Fruit fly (Drosophila melanogaster) whole organism, embryonic: ENCODE data around the gene alpha-PheRS.
A peak's percentile ranks its signal among the peaks of the same experiment; 100 is the strongest.

Experiments
- Adf1 ChIP-seq: fragments of 200-800 bp; sonication (Bioruptor generic); IDR thresholded peaks from 2 replicates; pipeline ENCODE4 v1.3.6; 2022; ENCODE audit warnings: missing biosample characterization, missing genetic modification characterization
- Blimp-1 ChIP-seq: fragments of 200-800 bp; sonication (Bioruptor generic); optimal IDR thresholded peaks from 3 replicates; lab custom pipeline; 2018; ENCODE audit warnings: missing biosample characterization, missing genetic modification characterization, mild to moderate bottlenecking, moderate library complexity, missing genetic modification reagents
- CG12299 ChIP-seq: fragments of 200-800 bp; sonication (Bioruptor generic); optimal IDR thresholded peaks from 2 replicates; lab custom pipeline; 2018; ENCODE audit warnings: missing biosample characterization, mild to moderate bottlenecking, missing genetic modification characterization
- CG14050 ChIP-seq: fragments of 200-800 bp; sonication (Bioruptor generic); IDR thresholded peaks from 3 replicates; pipeline ENCODE4 v1.3.6; 2022; ENCODE audit warnings: missing biosample characterization, missing genetic modification characterization
- CG15514 ChIP-seq: fragments of 200-800 bp; sonication (Bioruptor generic); optimal IDR thresholded peaks from 3 replicates; lab custom pipeline; 2017; ENCODE audit warnings: missing biosample characterization, missing genetic modification characterization, mild to moderate bottlenecking, moderate library complexity, missing genetic modification reagents
- CG17612 ChIP-seq: fragments of 200-800 bp; sonication (Bioruptor generic); IDR thresholded peaks from 2 replicates; pipeline ENCODE4 v1.3.6; 2022; ENCODE audit warnings: missing biosample characterization, missing genetic modification characterization
- CG17829 ChIP-seq: fragments of 200-800 bp; optimal IDR thresholded peaks from 2 replicates; lab custom pipeline; 2019; ENCODE audit warnings: missing biosample characterization, mild to moderate bottlenecking, missing genetic modification characterization, moderate library complexity
- CG18764 ChIP-seq: fragments of 200-800 bp; sonication (Bioruptor generic); optimal IDR thresholded peaks from 3 replicates; lab custom pipeline; 2016; ENCODE audit warnings: missing biosample characterization, missing genetic modification characterization
- CG2889 ChIP-seq: fragments of 200-800 bp; sonication (Bioruptor generic); IDR thresholded peaks from 3 replicates; pipeline ENCODE4 v1.3.6; 2022; ENCODE audit warnings: missing biosample characterization, missing genetic modification characterization
- CG30431 ChIP-seq: fragments of 200-800 bp; sonication (Bioruptor generic); optimal IDR thresholded peaks from 2 replicates; lab custom pipeline; 2017; ENCODE audit warnings: missing biosample characterization, missing genetic modification characterization
- CG31365 ChIP-seq: fragments of 200-800 bp; sonication (Bioruptor generic); optimal IDR thresholded peaks from 2 replicates; lab custom pipeline; 2018; ENCODE audit warnings: missing biosample characterization, mild to moderate bottlenecking, missing genetic modification characterization
- CG34224 ChIP-seq: fragments of 200-800 bp; sonication (Bioruptor generic); IDR thresholded peaks from 3 replicates; pipeline ENCODE4 v1.3.6; 2022; ENCODE audit warnings: missing biosample characterization, missing genetic modification characterization; ENCODE audit not compliant: partially characterized antibody
- CG4424 ChIP-seq: fragments of 200-800 bp; sonication (Bioruptor generic); optimal IDR thresholded peaks from 3 replicates; lab custom pipeline; 2016; ENCODE audit warnings: missing biosample characterization, missing genetic modification characterization
- CG4730 ChIP-seq: fragments of 200-800 bp; sonication (Bioruptor generic); IDR thresholded peaks from 2 replicates; pipeline ENCODE4 v1.3.6; 2022; ENCODE audit warnings: missing biosample characterization, missing genetic modification characterization
- CG6689 ChIP-seq: fragments of 200-800 bp; sonication (Bioruptor generic); IDR thresholded peaks from 2 replicates; pipeline ENCODE4 v1.3.6; 2022; ENCODE audit warnings: missing biosample characterization, missing genetic modification characterization
- CG9215 ChIP-seq: fragments of 200-800 bp; sonication (Bioruptor generic); IDR thresholded peaks from 2 replicates; pipeline ENCODE4 v1.3.6; 2022; ENCODE audit warnings: missing biosample characterization, missing genetic modification characterization
- CG9437 ChIP-seq: fragments of 200-800 bp; sonication (Bioruptor generic); optimal IDR thresholded peaks from 2 replicates; lab custom pipeline; 2018; ENCODE audit warnings: missing biosample characterization, mild to moderate bottlenecking, missing genetic modification characterization
- Chrac-16 ChIP-seq: fragments of 200-800 bp; sonication (Bioruptor generic); optimal IDR thresholded peaks from 3 replicates; lab custom pipeline; 2016; ENCODE audit warnings: missing biosample characterization, missing genetic modification characterization
- Dfd ChIP-seq, 2 experiments: fragments of >200 bp; optimal IDR thresholded peaks; 2 replicates each; lab custom pipeline; 2017; ENCODE audit warnings: missing biosample characterization in 2 of 2, missing genetic modification characterization in 2 of 2
- Dip2 ChIP-seq: fragments of 200-800 bp; sonication (Bioruptor generic); IDR thresholded peaks from 2 replicates; pipeline ENCODE4 v1.3.6; 2022; ENCODE audit warnings: missing biosample characterization, missing genetic modification characterization
- Dll ChIP-seq: fragments of 200-800 bp; sonication (Bioruptor generic); IDR thresholded peaks from 4 replicates; pipeline ENCODE4 v1.3.6; 2022; ENCODE audit warnings: missing biosample characterization, missing genetic modification characterization; ENCODE audit not compliant: partially characterized antibody
- Elba2 ChIP-seq: fragments of 200-800 bp; sonication (Bioruptor generic); optimal IDR thresholded peaks from 3 replicates; lab custom pipeline; 2016; ENCODE audit warnings: missing biosample characterization, missing genetic modification characterization
- HLH4C ChIP-seq: fragments of 200-800 bp; sonication (Bioruptor generic); IDR thresholded peaks from 3 replicates; pipeline ENCODE4 v1.3.6; 2022; ENCODE audit warnings: missing biosample characterization, missing genetic modification characterization; ENCODE audit not compliant: partially characterized antibody
- Hmx ChIP-seq: fragments of 200-800 bp; sonication (Bioruptor generic); optimal IDR thresholded peaks from 2 replicates; lab custom pipeline; 2016; ENCODE audit warnings: missing biosample characterization, missing genetic modification characterization
- Lim3 ChIP-seq: fragments of 200-800 bp; sonication (Bioruptor generic); IDR thresholded peaks from 2 replicates; pipeline ENCODE4 v1.3.6; 2022; ENCODE audit warnings: missing biosample characterization, missing genetic modification characterization
- MTF-1 ChIP-seq: fragments of 200-800 bp; sonication (Bioruptor generic); optimal IDR thresholded peaks from 2 replicates; lab custom pipeline; 2018; ENCODE audit warnings: missing biosample characterization, mild to moderate bottlenecking, missing genetic modification characterization, borderline replicate concordance
- Oli ChIP-seq: fragments of 200-800 bp; sonication (Bioruptor generic); optimal IDR thresholded peaks from 2 replicates; lab custom pipeline; 2018; ENCODE audit warnings: missing biosample characterization, mild to moderate bottlenecking, missing genetic modification characterization, moderate library complexity
- PHDP ChIP-seq: fragments of 200-800 bp; sonication (Bioruptor generic); optimal IDR thresholded peaks from 3 replicates; lab custom pipeline; 2018; ENCODE audit warnings: missing biosample characterization, mild to moderate bottlenecking, missing genetic modification characterization, moderate library complexity
- Pdp1 ChIP-seq, 2 experiments: fragments of 200-800 bp; sonication (Bioruptor generic); optimal IDR thresholded peaks; 3 replicates each; lab custom pipeline; 2016; ENCODE audit warnings: missing biosample characterization in 2 of 2, missing genetic modification characterization in 2 of 2, mild to moderate bottlenecking in 1 of 2, moderate library complexity in 1 of 2
- Spps ChIP-seq: fragments of 200-800 bp; sonication (Bioruptor generic); optimal IDR thresholded peaks from 2 replicates; lab custom pipeline; 2018; ENCODE audit warnings: missing biosample characterization, mild to moderate bottlenecking, missing genetic modification characterization
- chm ChIP-seq: fragments of 200-800 bp; sonication (Bioruptor generic); IDR thresholded peaks from 2 replicates; pipeline ENCODE4 v1.3.6; 2022; ENCODE audit warnings: missing biosample characterization, missing genetic modification characterization
- ci ChIP-seq: fragments of 200-800 bp; sonication (Bioruptor generic); IDR thresholded peaks from 3 replicates; pipeline ENCODE4 v1.3.6; 2022; ENCODE audit warnings: missing biosample characterization, missing genetic modification characterization
- crol ChIP-seq: fragments of 200-800 bp; sonication (Bioruptor generic); IDR thresholded peaks from 2 replicates; pipeline ENCODE4 v1.3.6; 2022; ENCODE audit warnings: missing biosample characterization, missing genetic modification characterization
- eve ChIP-seq, 2 experiments: fragments of >200 bp; optimal IDR thresholded peaks; 2 replicates each; lab custom pipeline; 2017; ENCODE audit warnings: missing biosample characterization in 2 of 2, missing genetic modification characterization in 2 of 2
- hbn ChIP-seq: fragments of 200-800 bp; sonication (Bioruptor generic); IDR thresholded peaks from 2 replicates; pipeline ENCODE4 v1.3.6; 2022; ENCODE audit warnings: missing biosample characterization, missing genetic modification characterization; ENCODE audit not compliant: partially characterized antibody
- jing ChIP-seq: fragments of 200-800 bp; sonication (Bioruptor generic); optimal IDR thresholded peaks from 2 replicates; lab custom pipeline; 2018; ENCODE audit warnings: missing biosample characterization, mild to moderate bottlenecking, missing genetic modification characterization
- lmd ChIP-seq: fragments of 200-800 bp; sonication (Bioruptor generic); IDR thresholded peaks from 2 replicates; pipeline ENCODE4 v1.3.6; 2022; ENCODE audit warnings: missing biosample characterization, missing genetic modification characterization
- nmo ChIP-seq: fragments of 200-800 bp; sonication (Bioruptor generic); optimal IDR thresholded peaks from 2 replicates; lab custom pipeline; 2018; ENCODE audit warnings: missing biosample characterization, mild to moderate bottlenecking, missing genetic modification characterization, moderate library complexity
- pfk ChIP-seq: fragments of 200-800 bp; sonication (Bioruptor generic); optimal IDR thresholded peaks from 2 replicates; lab custom pipeline; 2018; ENCODE audit warnings: missing biosample characterization, mild to moderate bottlenecking, missing genetic modification characterization, moderate library complexity
- pnt ChIP-seq: fragments of 200-800 bp; sonication (Bioruptor generic); optimal IDR thresholded peaks from 3 replicates; lab custom pipeline; 2016; ENCODE audit warnings: missing biosample characterization, missing genetic modification characterization
- pros ChIP-seq: fragments of 200-800 bp; sonication (Bioruptor generic); optimal IDR thresholded peaks from 3 replicates; lab custom pipeline; 2019; ENCODE audit warnings: missing biosample characterization, mild to moderate bottlenecking, missing genetic modification characterization, moderate library complexity
- scrt ChIP-seq: fragments of 200-800 bp; sonication (Bioruptor generic); optimal IDR thresholded peaks from 2 replicates; lab custom pipeline; 2018; ENCODE audit warnings: missing biosample characterization, mild to moderate bottlenecking, missing genetic modification characterization, moderate library complexity
- stc ChIP-seq: fragments of 200-800 bp; sonication (Bioruptor generic); IDR thresholded peaks from 2 replicates; pipeline ENCODE4 v1.3.6; 2022; ENCODE audit warnings: missing biosample characterization, missing genetic modification characterization
- tgo ChIP-seq: fragments of 200-800 bp; sonication (Bioruptor generic); IDR thresholded peaks from 3 replicates; pipeline ENCODE4 v1.3.6; 2022; ENCODE audit warnings: missing biosample characterization, missing genetic modification characterization
- tna ChIP-seq: fragments of 200-800 bp; sonication (Bioruptor generic); IDR thresholded peaks from 2 replicates; pipeline ENCODE4 v1.3.6; 2022; ENCODE audit warnings: missing biosample characterization, missing genetic modification characterization; ENCODE audit not compliant: partially characterized antibody
- toy ChIP-seq: fragments of 200-800 bp; sonication (Bioruptor generic); IDR thresholded peaks from 2 replicates; pipeline ENCODE4 v1.3.6; 2022; ENCODE audit warnings: missing biosample characterization, missing genetic modification characterization
- unc-4 ChIP-seq: fragments of 200-800 bp; sonication (Bioruptor generic); IDR thresholded peaks from 2 replicates; pipeline ENCODE4 v1.3.6; 2022; ENCODE audit warnings: missing biosample characterization, missing genetic modification characterization; ENCODE audit not compliant: partially characterized antibody
- wor ChIP-seq: fragments of 200-800 bp; sonication (Bioruptor generic); IDR thresholded peaks from 2 replicates; pipeline ENCODE4 v1.3.6; 2022; ENCODE audit warnings: missing biosample characterization, missing genetic modification characterization

Gene alpha-PheRS

dm6 chrX:8101479-8102198 is 43.8 kb downstream of the alpha-PheRS start, which contains the start of gene CG2258 (continued):
- TF ChIP-seq CG15514 (GFP tag; lab: Kevin White, UChicago) (peak; percentile 85), CG6689 (GFP tag; lab: Robert Waterston, UW) (peak; percentile 82), hbn (GFP tag; lab: Robert Waterston, UW) (no peak), CG17829 (tag; lab: Kevin White, UChicago) (peak; percentile 87), pfk (no peak), wor (GFP tag; lab: Robert Waterston, UW) (peak; percentile 81), CG2889 (GFP tag; lab: Robert Waterston, UW) (peak; percentile 66; the same call in 2 of the 3 replicates), Spps (tag; lab: Kevin White, UChicago) (peak; percentile 69), CG12299 (tag; lab: Kevin White, UChicago) (peak; percentile 76), stc (GFP tag; lab: Robert Waterston, UW) (peak; percentile 84), CG9215 (GFP tag; lab: Robert Waterston, UW) (peak; percentile 72), pros (GFP tag; lab: Kevin White, UChicago) (no peak), CG34224 (GFP tag; lab: Robert Waterston, UW) (no peak; the same call in 2 of the 3 replicates), jing (GFP tag; lab: Kevin White, UChicago) (peak; percentile 68), CG31365 (tag; lab: Kevin White, UChicago) (peak; percentile 53), scrt (GFP tag; lab: Kevin White, UChicago) (peak; percentile 77), Blimp-1 (peak; percentile 90), ci (peak; percentile 93), pnt (no peak), toy (GFP tag; lab: Robert Waterston, UW) (peak; percentile 73), Oli (tag; lab: Kevin White, UChicago) (peak; percentile 88), Adf1 (GFP tag; lab: Robert Waterston, UW) (0 out of 2 replicates have a peak, but pooled peaks have one; percentile 19), Lim3 (GFP tag; lab: Robert Waterston, UW) (peak; percentile 43; the same call in 1 of the 2 replicates), CG4424 (peak; percentile 87), CG17612 (GFP tag; lab: Robert Waterston, UW) (peak; percentile 61), Hmx (GFP tag; lab: Kevin White, UChicago) (peak; percentile 5), CG4730 (GFP tag; lab: Robert Waterston, UW) (peak; percentile 74), HLH4C (GFP tag; lab: Robert Waterston, UW) (peak; percentile 46; the same call in 1 of the 3 replicates), chm (peak; percentile 82), tgo (peak; percentile 81), Chrac-16 (GFP tag; lab: Kevin White, UChicago) (peak; percentile 76), Dip2 (GFP tag; lab: Robert Waterston, UW) (no peak), crol (GFP tag; lab: Robert Waterston, UW) (peak; percentile 53), MTF-1 (peak; percentile 76), Dfd (GFP tag; optimal IDR thresholded peaks at IDR 0.05; lab: Kevin White, UChicago) (no peak), eve (GFP tag; optimal IDR thresholded peaks at IDR 0.05; lab: Kevin White, UChicago) (no peak), CG30431 (GFP tag; lab: Kevin White, UChicago) (peak; percentile 65), PHDP (tag; lab: Kevin White, UChicago) (peak; percentile 88), Pdp1 (GFP tag; optimal IDR thresholded peaks at IDR 0.05; lab: Kevin White, UChicago) (peak; percentile 33 to 35), lmd (GFP tag; lab: Robert Waterston, UW) (peak; percentile 91), nmo (GFP tag; lab: Kevin White, UChicago) (peak; percentile 89), Elba2 (GFP tag; lab: Kevin White, UChicago) (no peak), unc-4 (GFP tag; lab: Robert Waterston, UW) (peak; percentile 36; the same call in 1 of the 2 replicates), CG14050 (GFP tag; lab: Robert Waterston, UW) (peak; percentile 74), tna (0 out of 2 replicates have a peak, but pooled peaks have one; percentile 16), CG18764 (GFP tag; lab: Kevin White, UChicago) (peak; percentile 58), Dll (no peak), CG9437 (GFP tag; lab: Kevin White, UChicago) (peak; percentile 70)
